Fruit fly (Drosophila melanogaster) whole organism, prepupa: ENCODE results near the gene CG32263.

Source experiments
- Blimp-1 ChIP-seq: fragments of 200-800 bp; sonication (Bioruptor generic); optimal IDR thresholded peaks from 3 replicates; lab custom pipeline; 2017; ENCODE audit warnings: missing biosample characterization, missing genetic modification characterization, mild to moderate bottlenecking, moderate library complexity, missing genetic modification reagents
- CG10631 ChIP-seq: fragments of 200-800 bp; sonication (Bioruptor generic); optimal IDR thresholded peaks from 2 replicates; lab custom pipeline; 2016; ENCODE audit warnings: missing biosample characterization, missing genetic modification characterization
- CG11294 ChIP-seq: fragments of 200-800 bp; sonication (Bioruptor generic); IDR thresholded peaks from 2 replicates; pipeline ENCODE4 v1.3.6; 2022; ENCODE audit warnings: missing biosample characterization, missing genetic modification characterization
- CG11762 ChIP-seq: fragments of 200-800 bp; sonication (Bioruptor generic); optimal IDR thresholded peaks from 3 replicates; lab custom pipeline; 2016; ENCODE audit warnings: missing biosample characterization, missing genetic modification characterization; ENCODE audit not compliant: insufficient read depth
- CG11902 ChIP-seq: fragments of 200-800 bp; sonication (Bioruptor generic); optimal IDR thresholded peaks from 3 replicates; lab custom pipeline; 2016; ENCODE audit warnings: missing biosample characterization, missing genetic modification characterization
- CG15336 ChIP-seq: fragments of 200-800 bp; sonication (Bioruptor generic); IDR thresholded peaks from 2 replicates; pipeline ENCODE4 v1.3.6; 2022; ENCODE audit warnings: missing biosample characterization, missing genetic modification characterization
- CG1621 ChIP-seq: fragments of 200-800 bp; sonication (Bioruptor generic); optimal IDR thresholded peaks from 3 replicates; lab custom pipeline; 2018; ENCODE audit warnings: missing biosample characterization, mild to moderate bottlenecking, missing genetic modification characterization
- CG16779 ChIP-seq: fragments of 200-800 bp; sonication (Bioruptor generic); optimal IDR thresholded peaks from 3 replicates; lab custom pipeline; 2017; ENCODE audit warnings: missing biosample characterization, mild to moderate bottlenecking, missing genetic modification characterization
- CG3032 ChIP-seq: fragments of 200-800 bp; optimal IDR thresholded peaks from 2 replicates; lab custom pipeline; 2019; ENCODE audit warnings: missing biosample characterization, mild to moderate bottlenecking, missing genetic modification characterization, moderate library complexity
- CG32006 ChIP-seq: fragments of 200-800 bp; sonication (Bioruptor generic); optimal IDR thresholded peaks from 3 replicates; lab custom pipeline; 2017; ENCODE audit warnings: missing biosample characterization, mild to moderate bottlenecking, missing genetic modification characterization
- CG34406 ChIP-seq: fragments of 200-800 bp; sonication (Bioruptor generic); optimal IDR thresholded peaks from 3 replicates; lab custom pipeline; 2016; ENCODE audit warnings: missing biosample characterization, missing genetic modification characterization
- CG3919 ChIP-seq: fragments of 200-800 bp; sonication (Bioruptor generic); optimal IDR thresholded peaks from 3 replicates; lab custom pipeline; 2016; ENCODE audit warnings: missing biosample characterization, missing genetic modification characterization
- CG4318 ChIP-seq: fragments of 200-800 bp; sonication (Bioruptor generic); optimal IDR thresholded peaks from 3 replicates; lab custom pipeline; 2017; ENCODE audit warnings: missing biosample characterization, mild to moderate bottlenecking, missing genetic modification characterization
- CG6163 ChIP-seq: fragments of 200-800 bp; sonication (Bioruptor generic); IDR thresholded peaks from 3 replicates; pipeline ENCODE4 v1.3.6; 2022; ENCODE audit warnings: missing biosample characterization, missing genetic modification characterization
- CG6792 ChIP-seq: fragments of 200-800 bp; sonication (Bioruptor generic); optimal IDR thresholded peaks from 3 replicates; lab custom pipeline; 2016; ENCODE audit warnings: missing biosample characterization, missing genetic modification characterization
- CG6808 ChIP-seq: fragments of 200-800 bp; sonication (Bioruptor generic); optimal IDR thresholded peaks from 3 replicates; lab custom pipeline; 2017; ENCODE audit warnings: missing biosample characterization, missing genetic modification characterization, mild to moderate bottlenecking, moderate library complexity, missing genetic modification reagents
- CG6854 ChIP-seq: fragments of 200-800 bp; sonication (Bioruptor generic); optimal IDR thresholded peaks from 2 replicates; lab custom pipeline; 2017; ENCODE audit warnings: missing biosample characterization, mild to moderate bottlenecking, missing genetic modification characterization
- CG7368 ChIP-seq: fragments of 200-800 bp; sonication (Bioruptor generic); optimal IDR thresholded peaks from 3 replicates; lab custom pipeline; 2016; ENCODE audit warnings: missing biosample characterization, missing genetic modification characterization
- CG8119 ChIP-seq: fragments of 200-800 bp; sonication (Bioruptor generic); IDR thresholded peaks from 3 replicates; pipeline ENCODE4 v1.3.6; 2022; ENCODE audit warnings: missing biosample characterization, missing genetic modification characterization
- CG8319 ChIP-seq: fragments of 200-800 bp; sonication (Bioruptor generic); optimal IDR thresholded peaks from 3 replicates; lab custom pipeline; 2016; ENCODE audit warnings: missing biosample characterization, missing genetic modification characterization
- CG9139 ChIP-seq: fragments of 200-800 bp; sonication (Bioruptor generic); optimal IDR thresholded peaks from 3 replicates; lab custom pipeline; 2017; ENCODE audit warnings: missing biosample characterization, mild to moderate bottlenecking, missing genetic modification characterization
- Eip78C ChIP-seq: fragments of 200-800 bp; sonication (Bioruptor generic); peaks from one replicate; lab custom pipeline; 2016; ENCODE audit warnings: missing biosample characterization, missing genetic modification characterization
- Gug ChIP-seq: fragments of 200-800 bp; sonication (Bioruptor generic); IDR thresholded peaks from 2 replicates; pipeline ENCODE4 v1.3.6; 2022; ENCODE audit warnings: missing biosample characterization, missing genetic modification characterization
- Hr38 ChIP-seq: sonication (Bioruptor generic); optimal IDR thresholded peaks from 2 replicates; lab custom pipeline; 2016; ENCODE audit warnings: missing biosample characterization, missing genetic modification characterization
- Hr39 ChIP-seq: fragments of 200-800 bp; sonication (Bioruptor generic); optimal IDR thresholded peaks from 2 replicates; lab custom pipeline; 2016; ENCODE audit warnings: missing biosample characterization, missing genetic modification characterization
- Hr4 ChIP-seq: fragments of 200-800 bp; sonication (Bioruptor generic); optimal IDR thresholded peaks from 3 replicates; lab custom pipeline; 2016; ENCODE audit warnings: missing biosample characterization, missing genetic modification characterization
- Lpt ChIP-seq: fragments of 200-800 bp; sonication (Bioruptor generic); optimal IDR thresholded peaks from 3 replicates; lab custom pipeline; 2016; ENCODE audit warnings: missing biosample characterization, missing genetic modification characterization
- OdsH ChIP-seq: fragments of 200-800 bp; sonication (Bioruptor generic); optimal IDR thresholded peaks from 3 replicates; lab custom pipeline; 2016; ENCODE audit warnings: missing biosample characterization, missing genetic modification characterization
- Sox102F ChIP-seq: fragments of 200-800 bp; sonication (Bioruptor generic); optimal IDR thresholded peaks from 2 replicates; lab custom pipeline; 2016; ENCODE audit warnings: missing biosample characterization, mild to moderate bottlenecking, missing genetic modification characterization
- Sox14 ChIP-seq: fragments of 200-800 bp; sonication (Bioruptor generic); optimal IDR thresholded peaks from 3 replicates; lab custom pipeline; 2016; ENCODE audit warnings: missing biosample characterization, missing genetic modification characterization
- Sox15 ChIP-seq: fragments of 200-800 bp; sonication (Bioruptor generic); optimal IDR thresholded peaks from 3 replicates; lab custom pipeline; 2016; ENCODE audit warnings: missing biosample characterization, missing genetic modification characterization
- achi ChIP-seq: fragments of 200-800 bp; sonication (Bioruptor generic); optimal IDR thresholded peaks from 3 replicates; lab custom pipeline; 2016; ENCODE audit warnings: missing biosample characterization, missing genetic modification characterization
- acj6 ChIP-seq: fragments of 200-800 bp; sonication (Bioruptor generic); optimal IDR thresholded peaks from 3 replicates; lab custom pipeline; 2016; ENCODE audit warnings: missing biosample characterization, missing genetic modification characterization
- cyc ChIP-seq: fragments of 200-800 bp; sonication (Bioruptor generic); optimal IDR thresholded peaks from 3 replicates; lab custom pipeline; 2016; ENCODE audit warnings: missing biosample characterization, missing genetic modification characterization
- dac ChIP-seq: fragments of 200-800 bp; sonication (Bioruptor generic); optimal IDR thresholded peaks from 2 replicates; lab custom pipeline; 2017; ENCODE audit warnings: missing biosample characterization, mild to moderate bottlenecking, missing genetic modification characterization
- dsx ChIP-seq: fragments of 200-800 bp; optimal IDR thresholded peaks from 3 replicates; lab custom pipeline; 2019; ENCODE audit warnings: missing biosample characterization, mild to moderate bottlenecking, missing genetic modification characterization, moderate library complexity; ENCODE audit not compliant: poor library complexity, severe bottlenecking
- esn ChIP-seq: fragments of 200-800 bp; sonication (Bioruptor generic); optimal IDR thresholded peaks from 2 replicates; lab custom pipeline; 2016; ENCODE audit warnings: missing biosample characterization, mild to moderate bottlenecking, missing genetic modification characterization, moderate library complexity
- fd59A ChIP-seq: fragments of 200-800 bp; sonication (Bioruptor generic); optimal IDR thresholded peaks from 2 replicates; lab custom pipeline; 2017; ENCODE audit warnings: missing biosample characterization, mild to moderate bottlenecking, missing genetic modification characterization, missing genetic modification reagents
- fd85E ChIP-seq: fragments of 200-800 bp; sonication (Bioruptor generic); optimal IDR thresholded peaks from 3 replicates; lab custom pipeline; 2016; ENCODE audit warnings: missing biosample characterization, missing genetic modification characterization
- lz ChIP-seq: fragments of 200-800 bp; sonication (Bioruptor generic); optimal IDR thresholded peaks from 3 replicates; lab custom pipeline; 2016; ENCODE audit warnings: missing biosample characterization, missing genetic modification characterization
- salr ChIP-seq, 2 experiments: fragments of 200-800 bp; sonication (Bioruptor generic); optimal IDR thresholded peaks; 3 replicates each; lab custom pipeline; 2016 to 2018; ENCODE audit warnings: missing biosample characterization in 2 of 2, missing genetic modification characterization in 2 of 2, mild to moderate bottlenecking in 1 of 2
- spab ChIP-seq: fragments of 200-800 bp; sonication (Bioruptor generic); optimal IDR thresholded peaks from 2 replicates; lab custom pipeline; 2017; ENCODE audit warnings: missing biosample characterization, mild to moderate bottlenecking, missing genetic modification characterization, missing genetic modification reagents
- ss ChIP-seq, 2 experiments: fragments of 200-800 bp; sonication (Bioruptor generic); optimal IDR thresholded peaks; 2 replicates in 1 of 2; 3 replicates in 1 of 2; lab custom pipeline; 2017 to 2018; ENCODE audit warnings: mild to moderate bottlenecking in 2 of 2, missing biosample characterization in 2 of 2, missing genetic modification characterization in 2 of 2, moderate library complexity in 1 of 2
- svp ChIP-seq: fragments of 200-800 bp; sonication (Bioruptor generic); peaks from one replicate; lab custom pipeline; 2016; ENCODE audit warnings: missing biosample characterization, missing genetic modification characterization
- topi ChIP-seq: fragments of 200-800 bp; sonication (Bioruptor generic); optimal IDR thresholded peaks from 3 replicates; lab custom pipeline; 2016; ENCODE audit warnings: missing biosample characterization, missing genetic modification characterization

CG32263 gene

DNA sequence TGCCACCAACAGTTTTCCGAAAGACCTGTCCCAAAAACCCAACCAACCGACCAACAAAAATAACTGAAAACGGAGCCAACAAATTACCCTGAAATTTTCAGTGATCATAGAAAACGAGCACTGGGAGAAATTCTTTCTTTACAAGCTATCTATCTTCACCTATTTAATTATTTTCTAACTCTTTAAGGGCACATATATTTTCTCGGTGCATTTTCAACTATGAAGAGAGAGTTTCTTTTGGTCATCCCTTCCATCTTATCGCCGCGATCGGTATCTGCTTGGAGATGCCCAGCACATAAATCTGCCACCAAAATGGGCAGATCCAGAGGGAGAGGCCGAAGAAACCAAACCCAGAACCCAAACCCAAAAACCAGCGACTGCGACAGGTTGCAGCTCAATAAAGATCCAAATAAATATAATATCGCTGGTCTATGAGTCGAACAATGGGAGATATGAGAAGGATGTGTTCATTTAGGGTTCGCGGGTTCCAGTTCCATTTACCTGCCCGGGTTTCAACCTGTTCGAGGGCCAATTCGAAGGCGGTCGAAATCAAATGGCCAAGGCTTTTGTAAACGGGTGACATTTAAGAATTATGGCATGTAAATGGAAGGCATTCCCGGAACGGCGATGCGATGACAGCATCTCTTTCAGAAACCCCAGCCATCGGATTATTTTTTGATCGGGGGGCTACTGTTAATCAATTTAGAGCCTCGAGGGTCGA is 32.2 kb upstream of the CG32263 start:
- no peak for TF ChIP-seq Blimp-1 (GFP tag; lab: Kevin White, UChicago)
- TF ChIP-seq cyc (GFP tag; lab: Kevin White, UChicago) = no peak
- TF ChIP-seq Sox15 (GFP tag; lab: Kevin White, UChicago) = no peak
- no peak for TF ChIP-seq Sox14
- no peak for TF ChIP-seq CG6808 (GFP tag; lab: Kevin White, UChicago)
- TF ChIP-seq acj6 (GFP tag; lab: Kevin White, UChicago) = no peak
- TF ChIP-seq dsx (GFP tag; lab: Kevin White, UChicago) = no peak
- TF ChIP-seq Lpt (GFP tag; lab: Kevin White, UChicago) = no peak
- TF ChIP-seq CG11902 (GFP tag; lab: Kevin White, UChicago) = no peak
- TF ChIP-seq achi (GFP tag; lab: Kevin White, UChicago) = no peak
- no peak for TF ChIP-seq CG1621 (tag; lab: Kevin White, UChicago)
- TF ChIP-seq OdsH (GFP tag; lab: Kevin White, UChicago) = no peak
- no peak for TF ChIP-seq fd85E (GFP tag; lab: Kevin White, UChicago)
- no peak for TF ChIP-seq CG4318
- TF ChIP-seq Hr38 (GFP tag; lab: Kevin White, UChicago) = no peak
- TF ChIP-seq topi (GFP tag; lab: Kevin White, UChicago) = no peak
- TF ChIP-seq CG6854 (GFP tag; lab: Kevin White, UChicago) = no peak
- TF ChIP-seq, all 60 proteins: peak for 0

DNA sequence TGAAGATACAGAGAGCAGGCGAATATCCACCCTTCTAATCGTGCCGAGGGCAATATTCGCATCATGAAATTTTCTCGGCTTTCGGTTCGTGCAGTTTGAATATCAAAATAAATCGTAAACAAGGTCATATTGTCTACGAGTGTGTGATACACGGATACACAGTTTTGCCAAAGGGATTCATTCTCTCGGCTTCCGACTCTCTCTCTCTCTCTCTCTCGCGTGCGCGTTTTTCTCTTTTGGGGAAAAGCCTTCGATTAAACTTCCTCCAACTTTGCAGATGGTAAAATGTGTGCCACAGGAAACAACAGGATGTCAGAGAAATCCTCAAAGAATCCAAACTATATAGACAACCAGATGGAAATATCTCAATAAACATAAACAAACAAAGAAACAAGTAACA is 17.2 kb upstream of the CG32263 start:
- no peak for TF ChIP-seq lz (GFP tag; lab: Kevin White, UChicago)
- no peak for TF ChIP-seq ss (GFP tag; optimal IDR thresholded peaks at IDR 0.05; lab: Kevin White, UChicago)
- no peak for TF ChIP-seq dac
- TF ChIP-seq salr (GFP tag; optimal IDR thresholded peaks at IDR 0.05; lab: Kevin White, UChicago) = no peak
- no peak for TF ChIP-seq CG11294
- TF ChIP-seq Hr4 (GFP tag; lab: Kevin White, UChicago) = no peak

DNA sequence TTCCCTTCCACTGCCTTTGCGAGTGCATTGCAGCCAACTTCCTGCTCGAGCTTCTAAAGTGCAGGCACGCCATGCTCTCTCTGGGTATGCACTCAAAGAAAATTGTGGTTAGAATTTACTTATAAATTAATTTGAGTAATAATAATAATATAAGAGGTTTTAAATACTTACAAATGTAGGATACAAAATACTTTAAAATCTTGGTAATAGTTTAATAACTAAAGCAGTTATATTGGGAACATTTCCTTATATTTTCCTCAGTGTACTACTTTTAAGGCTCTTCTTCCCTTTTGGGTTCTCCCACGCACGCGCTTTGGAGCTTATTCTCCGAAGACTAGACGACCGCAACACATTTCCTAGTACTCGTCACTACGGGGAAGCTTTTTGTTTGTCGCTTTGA is 15.6 kb upstream of the CG32263 start:
- TF ChIP-seq CG6808 (GFP tag; lab: Kevin White, UChicago) (no peak), Hr4 (GFP tag; lab: Kevin White, UChicago) (no peak), dsx (GFP tag; lab: Kevin White, UChicago) (no peak), cyc (GFP tag; lab: Kevin White, UChicago) (no peak), CG10631 (GFP tag; lab: Kevin White, UChicago) (no peak), Gug (peak; percentile 68), achi (GFP tag; lab: Kevin White, UChicago) (no peak), CG11294 (peak; percentile 55), Blimp-1 (GFP tag; lab: Kevin White, UChicago) (peak; percentile 22), Eip78C (no peak), Sox102F (peak; percentile 46), CG11762 (GFP tag; lab: Kevin White, UChicago) (peak; percentile 26), CG3032 (tag; lab: Kevin White, UChicago) (peak; percentile 72), CG6792 (peak; percentile 54), spab (GFP tag; lab: Kevin White, UChicago) (no peak), esn (no peak), CG3919 (GFP tag; lab: Kevin White, UChicago) (no peak), ss (GFP tag; optimal IDR thresholded peaks at IDR 0.05; lab: Kevin White, UChicago) (no peak), Sox15 (GFP tag; lab: Kevin White, UChicago) (peak; percentile 14), salr (GFP tag; optimal IDR thresholded peaks at IDR 0.05; lab: Kevin White, UChicago) (peak in 1 of 2 experiments; percentile 60), acj6 (GFP tag; lab: Kevin White, UChicago) (peak; percentile 66), CG7368 (GFP tag; lab: Kevin White, UChicago) (peak; percentile 46), CG9139 (no peak), CG8319 (GFP tag; lab: Kevin White, UChicago) (no peak), CG15336 (peak; percentile 90), CG16779 (tag; lab: Kevin White, UChicago) (peak; percentile 18), CG6163 (GFP tag; lab: Robert Waterston, UW) (peak; percentile 76; the same call in 2 of the 3 replicates), CG1621 (tag; lab: Kevin White, UChicago) (no peak), CG34406 (GFP tag; lab: Kevin White, UChicago) (no peak), Hr38 (GFP tag; lab: Kevin White, UChicago) (no peak), CG8119 (GFP tag; lab: Robert Waterston, UW) (peak; percentile 89), CG32006 (GFP tag; lab: Kevin White, UChicago) (no peak), fd85E (GFP tag; lab: Kevin White, UChicago) (no peak), svp (no peak), fd59A (GFP tag; lab: Kevin White, UChicago) (peak; percentile 45), Hr39 (no peak)
